Worm (Caenorhabditis elegans): ENCODE results near the gene dyf-11.

ce11 chrX:729062-729461 is 34.5 kb upstream of the dyf-11 start:
- TF ChIP-seq hlh-26 (GFP tag; conservative IDR thresholded peaks at IDR 0.05) (no peak), gei-17 (GFP tag; optimal IDR thresholded peaks at IDR 0.05) (no peak), cebp-2 (GFP tag; IDR thresholded peaks at IDR 0.05) (no peak), D2030.7 (GFP tag; IDR thresholded peaks at IDR 0.05) (no peak), T07F8.4 (tag; optimal IDR thresholded peaks at IDR 0.05) (no peak), him-1 (tag; optimal IDR thresholded peaks at IDR 0.05) (no peak), lsy-27 (tag; optimal IDR thresholded peaks at IDR 0.05; ENCODE audit: borderline replicate concordance, insufficient read depth) (no peak), pha-4 (tag; optimal IDR thresholded peaks at IDR 0.05) (no peak), egl-44 (GFP tag; IDR thresholded peaks at IDR 0.05) (no peak), tlf-1 (GFP tag; optimal IDR thresholded peaks at IDR 0.05) (no peak), K12H6.12 (tag; optimal IDR thresholded peaks at IDR 0.05) (no peak), dox-1 (GFP tag; IDR thresholded peaks at IDR 0.05) (no peak), snpc-4 (GFP tag; optimal IDR thresholded peaks at IDR 0.05) (no peak), snpc-4 (tag; optimal IDR thresholded peaks at IDR 0.05) (no peak)

Data from whole organism, young adult.